Fruit fly (Drosophila melanogaster) whole organism, prepupa: Measurements from ENCODE around the gene CG16758.

Experiments used
- Blimp-1 ChIP-seq: fragments of 200-800 bp; sonication (Bioruptor generic); optimal IDR thresholded peaks from 3 replicates; lab custom pipeline; 2017; ENCODE audit warnings: missing biosample characterization, missing genetic modification characterization, mild to moderate bottlenecking, moderate library complexity, missing genetic modification reagents
- CG11762 ChIP-seq: fragments of 200-800 bp; sonication (Bioruptor generic); optimal IDR thresholded peaks from 3 replicates; lab custom pipeline; 2016; ENCODE audit warnings: missing biosample characterization, missing genetic modification characterization; ENCODE audit not compliant: insufficient read depth
- CG11902 ChIP-seq: fragments of 200-800 bp; sonication (Bioruptor generic); optimal IDR thresholded peaks from 3 replicates; lab custom pipeline; 2016; ENCODE audit warnings: missing biosample characterization, missing genetic modification characterization
- CG15336 ChIP-seq: fragments of 200-800 bp; sonication (Bioruptor generic); IDR thresholded peaks from 2 replicates; pipeline ENCODE4 v1.3.6; 2022; ENCODE audit warnings: missing biosample characterization, missing genetic modification characterization
- CG1621 ChIP-seq: fragments of 200-800 bp; sonication (Bioruptor generic); optimal IDR thresholded peaks from 3 replicates; lab custom pipeline; 2018; ENCODE audit warnings: missing biosample characterization, mild to moderate bottlenecking, missing genetic modification characterization
- CG16779 ChIP-seq: fragments of 200-800 bp; sonication (Bioruptor generic); optimal IDR thresholded peaks from 3 replicates; lab custom pipeline; 2017; ENCODE audit warnings: missing biosample characterization, mild to moderate bottlenecking, missing genetic modification characterization
- CG31627 ChIP-seq: fragments of 200-800 bp; sonication (Bioruptor generic); optimal IDR thresholded peaks from 3 replicates; lab custom pipeline; 2016; ENCODE audit warnings: missing biosample characterization, missing genetic modification characterization
- CG34406 ChIP-seq: fragments of 200-800 bp; sonication (Bioruptor generic); optimal IDR thresholded peaks from 3 replicates; lab custom pipeline; 2016; ENCODE audit warnings: missing biosample characterization, missing genetic modification characterization
- CG3919 ChIP-seq: fragments of 200-800 bp; sonication (Bioruptor generic); optimal IDR thresholded peaks from 3 replicates; lab custom pipeline; 2016; ENCODE audit warnings: missing biosample characterization, missing genetic modification characterization
- CG4318 ChIP-seq: fragments of 200-800 bp; sonication (Bioruptor generic); optimal IDR thresholded peaks from 3 replicates; lab custom pipeline; 2017; ENCODE audit warnings: missing biosample characterization, mild to moderate bottlenecking, missing genetic modification characterization
- CG6792 ChIP-seq: fragments of 200-800 bp; sonication (Bioruptor generic); optimal IDR thresholded peaks from 3 replicates; lab custom pipeline; 2016; ENCODE audit warnings: missing biosample characterization, missing genetic modification characterization
- CG6808 ChIP-seq: fragments of 200-800 bp; sonication (Bioruptor generic); optimal IDR thresholded peaks from 3 replicates; lab custom pipeline; 2017; ENCODE audit warnings: missing biosample characterization, missing genetic modification characterization, mild to moderate bottlenecking, moderate library complexity, missing genetic modification reagents
- CG6854 ChIP-seq: fragments of 200-800 bp; sonication (Bioruptor generic); optimal IDR thresholded peaks from 2 replicates; lab custom pipeline; 2017; ENCODE audit warnings: missing biosample characterization, mild to moderate bottlenecking, missing genetic modification characterization
- CG8319 ChIP-seq: fragments of 200-800 bp; sonication (Bioruptor generic); optimal IDR thresholded peaks from 3 replicates; lab custom pipeline; 2016; ENCODE audit warnings: missing biosample characterization, missing genetic modification characterization
- CG8632 ChIP-seq: fragments of 200-800 bp; sonication (Bioruptor generic); optimal IDR thresholded peaks from 3 replicates; lab custom pipeline; 2016; ENCODE audit warnings: missing biosample characterization, missing genetic modification characterization
- CG9139 ChIP-seq: fragments of 200-800 bp; sonication (Bioruptor generic); optimal IDR thresholded peaks from 3 replicates; lab custom pipeline; 2017; ENCODE audit warnings: missing biosample characterization, mild to moderate bottlenecking, missing genetic modification characterization
- Eip75B ChIP-seq: fragments of 200-800 bp; sonication (Bioruptor generic); optimal IDR thresholded peaks from 3 replicates; lab custom pipeline; 2016; ENCODE audit warnings: missing biosample characterization, missing genetic modification characterization
- Eip78C ChIP-seq: fragments of 200-800 bp; sonication (Bioruptor generic); peaks from one replicate; lab custom pipeline; 2016; ENCODE audit warnings: missing biosample characterization, missing genetic modification characterization
- Eip93F ChIP-seq: fragments of 200-800 bp; sonication (Bioruptor generic); optimal IDR thresholded peaks from 2 replicates; lab custom pipeline; 2016; ENCODE audit warnings: missing biosample characterization, mild to moderate bottlenecking, missing genetic modification characterization
- Ets96B ChIP-seq: fragments of 200-800 bp; optimal IDR thresholded peaks from 2 replicates; lab custom pipeline; 2019; ENCODE audit warnings: missing biosample characterization, mild to moderate bottlenecking, missing genetic modification characterization, moderate library complexity
- Hr38 ChIP-seq: sonication (Bioruptor generic); optimal IDR thresholded peaks from 2 replicates; lab custom pipeline; 2016; ENCODE audit warnings: missing biosample characterization, missing genetic modification characterization
- Hr39 ChIP-seq: fragments of 200-800 bp; sonication (Bioruptor generic); optimal IDR thresholded peaks from 2 replicates; lab custom pipeline; 2016; ENCODE audit warnings: missing biosample characterization, missing genetic modification characterization
- Lpt ChIP-seq: fragments of 200-800 bp; sonication (Bioruptor generic); optimal IDR thresholded peaks from 3 replicates; lab custom pipeline; 2016; ENCODE audit warnings: missing biosample characterization, missing genetic modification characterization
- Met ChIP-seq: fragments of 200-800 bp; sonication (Bioruptor generic); optimal IDR thresholded peaks from 3 replicates; lab custom pipeline; 2016; ENCODE audit warnings: missing biosample characterization, missing genetic modification characterization
- OdsH ChIP-seq: fragments of 200-800 bp; sonication (Bioruptor generic); optimal IDR thresholded peaks from 3 replicates; lab custom pipeline; 2016; ENCODE audit warnings: missing biosample characterization, missing genetic modification characterization
- Smox ChIP-seq: fragments of 200-800 bp; sonication (Bioruptor generic); optimal IDR thresholded peaks from 3 replicates; lab custom pipeline; 2016; ENCODE audit warnings: missing biosample characterization, missing genetic modification characterization
- Sox102F ChIP-seq: fragments of 200-800 bp; sonication (Bioruptor generic); optimal IDR thresholded peaks from 2 replicates; lab custom pipeline; 2016; ENCODE audit warnings: missing biosample characterization, mild to moderate bottlenecking, missing genetic modification characterization
- Sox14 ChIP-seq: fragments of 200-800 bp; sonication (Bioruptor generic); optimal IDR thresholded peaks from 3 replicates; lab custom pipeline; 2016; ENCODE audit warnings: missing biosample characterization, missing genetic modification characterization
- Sox15 ChIP-seq: fragments of 200-800 bp; sonication (Bioruptor generic); optimal IDR thresholded peaks from 3 replicates; lab custom pipeline; 2016; ENCODE audit warnings: missing biosample characterization, missing genetic modification characterization
- dac ChIP-seq: fragments of 200-800 bp; sonication (Bioruptor generic); optimal IDR thresholded peaks from 2 replicates; lab custom pipeline; 2017; ENCODE audit warnings: missing biosample characterization, mild to moderate bottlenecking, missing genetic modification characterization
- dsx ChIP-seq: fragments of 200-800 bp; optimal IDR thresholded peaks from 3 replicates; lab custom pipeline; 2019; ENCODE audit warnings: missing biosample characterization, mild to moderate bottlenecking, missing genetic modification characterization, moderate library complexity; ENCODE audit not compliant: poor library complexity, severe bottlenecking
- eg ChIP-seq: fragments of 200-800 bp; sonication (Bioruptor generic); IDR thresholded peaks from 3 replicates; pipeline ENCODE4 v1.3.6; 2022; ENCODE audit warnings: missing biosample characterization, missing genetic modification characterization
- esn ChIP-seq: fragments of 200-800 bp; sonication (Bioruptor generic); optimal IDR thresholded peaks from 2 replicates; lab custom pipeline; 2016; ENCODE audit warnings: missing biosample characterization, mild to moderate bottlenecking, missing genetic modification characterization, moderate library complexity
- fd85E ChIP-seq: fragments of 200-800 bp; sonication (Bioruptor generic); optimal IDR thresholded peaks from 3 replicates; lab custom pipeline; 2016; ENCODE audit warnings: missing biosample characterization, missing genetic modification characterization
- fkh ChIP-seq: fragments of 200-800 bp; sonication (Bioruptor generic); optimal IDR thresholded peaks from 3 replicates; lab custom pipeline; 2017; ENCODE audit warnings: missing biosample characterization, mild to moderate bottlenecking, missing genetic modification characterization, moderate library complexity
- lz ChIP-seq: fragments of 200-800 bp; sonication (Bioruptor generic); optimal IDR thresholded peaks from 3 replicates; lab custom pipeline; 2016; ENCODE audit warnings: missing biosample characterization, missing genetic modification characterization
- pdm3 ChIP-seq: fragments of 200-800 bp; sonication (Bioruptor generic); optimal IDR thresholded peaks from 3 replicates; lab custom pipeline; 2016; ENCODE audit warnings: missing biosample characterization, missing genetic modification characterization
- salr ChIP-seq, 2 experiments: fragments of 200-800 bp; sonication (Bioruptor generic); optimal IDR thresholded peaks; 3 replicates each; lab custom pipeline; 2016 to 2018; ENCODE audit warnings: missing biosample characterization in 2 of 2, missing genetic modification characterization in 2 of 2, mild to moderate bottlenecking in 1 of 2
- spab ChIP-seq: fragments of 200-800 bp; sonication (Bioruptor generic); optimal IDR thresholded peaks from 2 replicates; lab custom pipeline; 2017; ENCODE audit warnings: missing biosample characterization, mild to moderate bottlenecking, missing genetic modification characterization, missing genetic modification reagents
- ss ChIP-seq, 2 experiments: fragments of 200-800 bp; sonication (Bioruptor generic); optimal IDR thresholded peaks; 2 replicates in 1 of 2; 3 replicates in 1 of 2; lab custom pipeline; 2017 to 2018; ENCODE audit warnings: mild to moderate bottlenecking in 2 of 2, missing biosample characterization in 2 of 2, missing genetic modification characterization in 2 of 2, moderate library complexity in 1 of 2
- svp ChIP-seq: fragments of 200-800 bp; sonication (Bioruptor generic); peaks from one replicate; lab custom pipeline; 2016; ENCODE audit warnings: missing biosample characterization, missing genetic modification characterization
- topi ChIP-seq: fragments of 200-800 bp; sonication (Bioruptor generic); optimal IDR thresholded peaks from 3 replicates; lab custom pipeline; 2016; ENCODE audit warnings: missing biosample characterization, missing genetic modification characterization
- vri ChIP-seq: fragments of 200-800 bp; sonication (Bioruptor generic); optimal IDR thresholded peaks from 3 replicates; lab custom pipeline; 2016; ENCODE audit warnings: missing biosample characterization, mild to moderate bottlenecking, missing genetic modification characterization

Gene CG16758

dm6 chr3L:2494183-2494541 is 9.2 kb downstream of the CG16758 start (continued):
- peak; percentile 93 for TF ChIP-seq vri (GFP tag; lab: Kevin White, UChicago)
- TF ChIP-seq Lpt (GFP tag; lab: Kevin White, UChicago) = peak; percentile 63
- peak; percentile 94 for TF ChIP-seq CG3919 (GFP tag; lab: Kevin White, UChicago)
- TF ChIP-seq svp (GFP tag; lab: Kevin White, UChicago) = peak; percentile 98
- TF ChIP-seq CG4318 (GFP tag; lab: Kevin White, UChicago) = peak; percentile 65
- peak; percentile 54 to 58 for TF ChIP-seq salr (GFP tag; optimal IDR thresholded peaks at IDR 0.05; lab: Kevin White, UChicago)
- TF ChIP-seq OdsH = peak; percentile 83
- TF ChIP-seq Ets96B (tag; lab: Kevin White, UChicago) = peak; percentile 88
- TF ChIP-seq CG15336 (GFP tag; lab: Robert Waterston, UW) = peak; percentile 84
- peak; percentile 51 for TF ChIP-seq dac (GFP tag; lab: Kevin White, UChicago)
- TF ChIP-seq CG8632 (GFP tag; lab: Kevin White, UChicago) = peak; percentile 84
- peak; percentile 91 for TF ChIP-seq lz
- TF ChIP-seq CG11762 (GFP tag; lab: Kevin White, UChicago) = peak; percentile 87
- peak; percentile 86 for TF ChIP-seq Sox102F (GFP tag; lab: Kevin White, UChicago)
- TF ChIP-seq CG1621 (tag; lab: Kevin White, UChicago) = peak; percentile 61
- TF ChIP-seq CG34406 (GFP tag; lab: Kevin White, UChicago) = peak; percentile 89
- peak; percentile 78 for TF ChIP-seq Sox15 (GFP tag; lab: Kevin White, UChicago)
- TF ChIP-seq CG6792 = peak; percentile 89
- peak; percentile 87 for TF ChIP-seq Hr39 (GFP tag; lab: Kevin White, UChicago)
- TF ChIP-seq CG8319 (GFP tag; lab: Kevin White, UChicago) = peak; percentile 70
- TF ChIP-seq CG11902 (GFP tag; lab: Kevin White, UChicago) = peak; percentile 82
- TF ChIP-seq CG6854 (GFP tag; lab: Kevin White, UChicago) = peak; percentile 92
- peak; percentile 78 for TF ChIP-seq fd85E (GFP tag; lab: Kevin White, UChicago)
- TF ChIP-seq CG16779 (tag; lab: Kevin White, UChicago) = peak; percentile 89
- TF ChIP-seq spab (GFP tag; lab: Kevin White, UChicago) = peak; percentile 82
- TF ChIP-seq Eip75B = peak; percentile 91
- TF ChIP-seq esn = peak; percentile 93
- TF ChIP-seq dsx = peak; percentile 75
- TF ChIP-seq pdm3 (GFP tag; lab: Kevin White, UChicago) = peak; percentile 84
- TF ChIP-seq ss (GFP tag; optimal IDR thresholded peaks at IDR 0.05; lab: Kevin White, UChicago) = peak; percentile 86 to 93
- peak; percentile 87 for TF ChIP-seq CG6808
- peak; percentile 95 for TF ChIP-seq topi (GFP tag; lab: Kevin White, UChicago)
- peak; percentile 89 for TF ChIP-seq Met (GFP tag; lab: Kevin White, UChicago)
- TF ChIP-seq, all 60 proteins: peak for 59

DNA sequence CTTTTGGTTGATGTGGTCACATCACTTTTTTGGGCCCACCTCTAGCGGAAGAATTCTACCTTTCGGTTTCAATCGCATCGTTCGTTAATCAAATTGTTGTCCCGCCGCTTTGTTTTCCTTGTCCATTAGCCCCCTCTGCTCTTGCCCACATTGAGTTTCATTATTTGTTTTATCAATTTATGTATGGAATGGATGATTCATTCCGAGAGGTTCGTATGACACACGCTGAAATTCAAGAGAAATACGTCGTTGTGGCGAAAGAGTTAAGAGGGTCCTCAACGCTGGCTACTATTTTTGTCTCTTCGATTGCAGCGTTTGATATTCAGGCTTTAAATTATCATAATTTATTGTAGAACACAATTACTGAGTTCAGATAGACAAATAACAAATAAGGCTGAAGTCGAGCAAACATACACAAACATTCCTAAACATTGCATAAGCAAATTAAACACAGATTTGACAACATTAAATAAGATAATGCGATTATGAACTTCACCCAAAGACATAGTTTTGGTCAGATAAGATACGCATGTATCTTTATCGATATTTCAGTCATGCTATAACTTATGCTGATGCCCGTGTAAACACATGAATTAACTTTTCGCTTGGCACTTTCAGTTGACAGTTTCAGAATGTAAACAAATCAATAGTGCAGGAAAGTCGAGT is 9.8 kb downstream of the CG16758 start:
- peak; percentile 76 for TF ChIP-seq fkh
- TF ChIP-seq svp (GFP tag; lab: Kevin White, UChicago) = no peak
- peak; percentile 42 for TF ChIP-seq Sox14
- TF ChIP-seq Eip93F = peak; percentile 12
- no peak for TF ChIP-seq CG34406 (GFP tag; lab: Kevin White, UChicago)
- TF ChIP-seq Ets96B (tag; lab: Kevin White, UChicago) = no peak
- peak; percentile 38 for TF ChIP-seq vri (GFP tag; lab: Kevin White, UChicago)
- peak; percentile 19 for TF ChIP-seq Blimp-1 (GFP tag; lab: Kevin White, UChicago)
- TF ChIP-seq, all 60 proteins: peak for 5

DNA sequence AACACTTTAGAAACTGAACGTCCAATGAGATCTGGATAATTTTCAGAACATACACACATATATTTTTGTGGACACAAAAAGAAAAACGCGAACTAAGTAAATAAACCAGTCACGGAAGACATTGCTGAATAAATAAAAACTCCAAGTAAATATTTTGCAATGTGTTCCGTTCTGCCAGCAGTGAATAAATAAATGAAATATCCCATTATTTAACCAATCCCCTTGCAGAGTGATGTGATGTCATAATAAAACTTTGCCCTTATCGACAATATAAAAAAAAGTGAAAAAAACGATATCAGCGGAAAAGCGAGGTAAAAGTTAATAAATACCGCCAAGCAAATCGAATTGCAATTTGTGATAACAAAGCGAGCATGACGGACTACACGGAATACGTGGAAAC is 12.7 kb downstream of the CG16758 start:
- TF ChIP-seq Smox = no peak
- peak; percentile 5 to 55 for TF ChIP-seq ss (GFP tag; optimal IDR thresholded peaks at IDR 0.05; lab: Kevin White, UChicago)
- TF ChIP-seq eg = no peak
- TF ChIP-seq CG31627 = no peak
- TF ChIP-seq CG9139 = peak; percentile 43
- no peak for TF ChIP-seq Hr38 (GFP tag; lab: Kevin White, UChicago)
- TF ChIP-seq fkh = peak; percentile 6
- peak; percentile 84 for TF ChIP-seq vri (GFP tag; lab: Kevin White, UChicago)
- TF ChIP-seq Eip78C = peak; percentile 62
- TF ChIP-seq CG6854 (GFP tag; lab: Kevin White, UChicago) = peak; percentile 12
- peak; percentile 50 for TF ChIP-seq CG6808
